Worm (Caenorhabditis elegans): ENCODE data around the gene F44E5.4.

ce11 chrII:11782493-11782892 is 23.4 kb upstream of the F44E5.4 start, which contains the start of gene F43G6.16:
- TF ChIP-seq lsy-2 (tag; optimal IDR thresholded peaks at IDR 0.05): peak in 1 of 2 experiments; percentile 94
- no peak for TF ChIP-seq lim-7 (GFP tag; IDR thresholded peaks at IDR 0.05)
